Worm (Caenorhabditis elegans) whole organism, midembryonic: Measurements from ENCODE around the gene F18A11.2.

Experiments
- cog-1 ChIP-seq: sonication (generic microtip); optimal IDR thresholded peaks from 2 replicates; lab custom pipeline; 2016; ENCODE audit warnings: missing genetic modification characterization, missing compliant biosample characterization
- klf-2 ChIP-seq: fragments of 200-800 bp; sonication (Bioruptor generic); conservative IDR thresholded peaks from 2 replicates; pipeline ENCODE4 v1.3.6; 2022; ENCODE audit warnings: missing genetic modification reagents, missing genetic modification characterization, missing compliant biosample characterization
- ref-1 ChIP-seq: fragments of 200-800 bp; sonication (Bioruptor generic); conservative IDR thresholded peaks from 2 replicates; pipeline ENCODE4 v1.3.6; 2022; ENCODE audit warnings: missing genetic modification reagents, missing genetic modification characterization, missing compliant biosample characterization
- ztf-23 ChIP-seq: fragments of 200-800 bp; sonication (Bioruptor generic); IDR thresholded peaks from 2 replicates; pipeline ENCODE4 v1.3.6; 2022; ENCODE audit warnings: missing genetic modification reagents, missing genetic modification characterization, missing compliant biosample characterization

DNA sequence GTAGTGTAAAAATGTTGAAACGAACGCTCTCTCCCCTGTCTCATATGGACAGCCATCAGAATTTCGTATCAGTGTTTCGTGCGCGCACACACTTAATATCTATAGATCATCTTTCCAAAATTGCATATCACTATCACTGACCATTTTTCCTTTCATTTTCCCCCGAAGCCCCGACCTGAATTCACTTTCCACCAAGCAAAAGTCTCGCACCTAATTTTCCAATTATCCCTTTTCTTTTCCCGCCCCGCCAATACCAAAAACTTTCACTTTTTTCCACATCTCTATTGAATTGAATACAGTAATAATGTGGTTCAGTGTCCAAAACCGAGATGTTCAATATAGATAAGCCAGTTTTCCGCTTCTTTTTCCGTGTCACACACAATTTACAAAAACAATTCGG, 21.9 kb downstream of the F18A11.2 start:
- TF ChIP-seq ref-1 (GFP tag; lab: Robert Waterston, UW) (no peak), ztf-23 (no peak), cog-1 (tag; lab: Kevin White, UChicago) (no peak), klf-2 (no peak)
